Fruit fly (Drosophila melanogaster): ENCODE measurements around the gene CG3808.

Gene CG3808

DNA sequence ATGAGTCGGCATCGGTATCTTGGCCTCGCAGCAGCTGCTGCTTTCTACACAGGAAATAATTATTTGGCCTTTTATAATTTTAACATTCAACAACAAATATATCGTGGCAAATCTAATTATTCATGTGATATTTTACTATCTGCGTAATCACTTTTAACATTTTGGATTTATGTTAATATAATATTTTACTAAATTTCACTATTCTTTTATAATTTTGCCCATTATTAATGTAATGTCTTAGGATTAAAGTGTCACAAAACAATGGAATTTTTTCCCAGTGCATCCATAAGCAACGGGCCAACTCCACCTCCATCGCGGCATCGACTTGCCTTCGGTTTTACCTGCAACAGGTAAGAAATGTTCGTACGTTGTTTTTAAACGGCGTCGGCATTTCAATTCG lies 42.1 kb upstream of the CG3808 start (continued):
- TF ChIP-seq B-H2 (GFP tag; optimal IDR thresholded peaks at IDR 0.05) = no peak
- TF ChIP-seq sim (GFP tag; IDR thresholded peaks at IDR 0.05) = peak; percentile 66; the same call in 1 of the 2 replicates
- peak; percentile 89 for TF ChIP-seq Spps (tag; optimal IDR thresholded peaks at IDR 0.05)
- TF ChIP-seq CG8944 (GFP tag; optimal IDR thresholded peaks at IDR 0.05) = no peak
- no peak for TF ChIP-seq Lpt (GFP tag; optimal IDR thresholded peaks at IDR 0.05)
- peak; percentile 91 for TF ChIP-seq dmrt99B (tag; optimal IDR thresholded peaks at IDR 0.05)
- TF ChIP-seq Ets97D (GFP tag; optimal IDR thresholded peaks at IDR 0.05) = peak; percentile 24
- peak; percentile 53 for TF ChIP-seq CrebB (tag; optimal IDR thresholded peaks at IDR 0.05)
- peak; percentile 62 for TF ChIP-seq CG17186 (GFP tag; optimal IDR thresholded peaks at IDR 0.05)
- TF ChIP-seq gem (tag; optimal IDR thresholded peaks at IDR 0.05) = peak; percentile 95
- TF ChIP-seq Hr39 (optimal IDR thresholded peaks at IDR 0.05) = no peak
- peak; percentile 92 for TF ChIP-seq CG7839 (tag; optimal IDR thresholded peaks at IDR 0.05)
- peak; percentile 53 for TF ChIP-seq Ets65A (GFP tag)
- TF ChIP-seq psq (GFP tag; optimal IDR thresholded peaks at IDR 0.05) = peak; percentile 26
- peak; percentile 82 to 92 for TF ChIP-seq bsh (GFP tag; optimal IDR thresholded peaks at IDR 0.05)
- TF ChIP-seq CG7786 (GFP tag; optimal IDR thresholded peaks at IDR 0.05) = no peak
- TF ChIP-seq CG9437 (GFP tag; optimal IDR thresholded peaks at IDR 0.05) = peak; percentile 77
- TF ChIP-seq amos (GFP tag; IDR thresholded peaks at IDR 0.05; ENCODE audit: partially characterized antibody) = no peak
- peak; percentile 50 for TF ChIP-seq scrt (GFP tag; optimal IDR thresholded peaks at IDR 0.05)
- TF ChIP-seq ham (GFP tag; IDR thresholded peaks at IDR 0.05) = no peak
- peak; percentile 20 for TF ChIP-seq Bteb2 (GFP tag; optimal IDR thresholded peaks at IDR 0.05)
- peak; percentile 79 for TF ChIP-seq Ptx1 (GFP tag; IDR thresholded peaks at IDR 0.05)
- TF ChIP-seq Myb (GFP tag; optimal IDR thresholded peaks at IDR 0.05) = no peak
- TF ChIP-seq phol (tag; optimal IDR thresholded peaks at IDR 0.05) = peak; percentile 95
- no peak for TF ChIP-seq Sin3A (optimal IDR thresholded peaks at IDR 0.05)
- no peak for TF ChIP-seq rib (GFP tag; IDR thresholded peaks at IDR 0.05)
- peak; percentile 86 for TF ChIP-seq CG30403 (GFP tag; optimal IDR thresholded peaks at IDR 0.05)
- TF ChIP-seq NC2β (GFP tag; optimal IDR thresholded peaks at IDR 0.05) = no peak
- TF ChIP-seq lola (GFP tag; optimal IDR thresholded peaks at IDR 0.05) = peak in 1 of 3 experiments; percentile 97
- peak; percentile 21; the same call in 1 of the 2 replicates for TF ChIP-seq Rx (GFP tag; IDR thresholded peaks at IDR 0.05)
- TF ChIP-seq dpn (GFP tag; optimal IDR thresholded peaks at IDR 0.05) = peak in 1 of 2 experiments; percentile 67
- TF ChIP-seq CG33213 (GFP tag; optimal IDR thresholded peaks at IDR 0.05) = no peak
- no peak for TF ChIP-seq bowl (GFP tag; IDR thresholded peaks at IDR 0.05)
- TF ChIP-seq HLH4C (GFP tag; IDR thresholded peaks at IDR 0.05; ENCODE audit: partially characterized antibody) = no peak
- peak; percentile 70 for TF ChIP-seq Usf (GFP tag; optimal IDR thresholded peaks at IDR 0.05)
- TF ChIP-seq HmgD (GFP tag; optimal IDR thresholded peaks at IDR 0.05) = no peak
- TF ChIP-seq sisA (GFP tag; IDR thresholded peaks at IDR 0.05) = peak; percentile 65
- TF ChIP-seq Doc2 (GFP tag; IDR thresholded peaks at IDR 0.05) = no peak
- TF ChIP-seq CG6272 (GFP tag; IDR thresholded peaks at IDR 0.05) = peak; percentile 43; the same call in 1 of the 2 replicates
- peak; percentile 13 to 63 for TF ChIP-seq chif (GFP tag; optimal IDR thresholded peaks at IDR 0.05)
- peak; percentile 46 for TF ChIP-seq CG10366 (GFP tag; IDR thresholded peaks at IDR 0.05)
- TF ChIP-seq Blimp-1 (GFP tag; optimal IDR thresholded peaks at IDR 0.05) = peak; percentile 91
- TF ChIP-seq dati (GFP tag; IDR thresholded peaks at IDR 0.05) = no peak
- no peak for TF ChIP-seq crc (GFP tag; optimal IDR thresholded peaks at IDR 0.05)
- no peak for TF ChIP-seq C15 (GFP tag; IDR thresholded peaks at IDR 0.05)
- no peak for TF ChIP-seq CG14965 (GFP tag; optimal IDR thresholded peaks at IDR 0.05; ENCODE audit: borderline replicate concordance)
- peak; percentile 91 for TF ChIP-seq CG8388 (GFP tag; optimal IDR thresholded peaks at IDR 0.05)
- no peak for TF ChIP-seq sr (GFP tag; IDR thresholded peaks at IDR 0.05)
- TF ChIP-seq hth (optimal IDR thresholded peaks at IDR 0.05) = no peak
- TF ChIP-seq chm (GFP tag; IDR thresholded peaks at IDR 0.05) = no peak; the same call in 1 of the 2 replicates
- TF ChIP-seq CG4282 (GFP tag; optimal IDR thresholded peaks at IDR 0.05) = no peak
- no peak for TF ChIP-seq pfk (GFP tag; optimal IDR thresholded peaks at IDR 0.05)
- peak; percentile 91 for TF ChIP-seq CG2678 (tag; optimal IDR thresholded peaks at IDR 0.05)
